Fruit fly (Drosophila melanogaster): ENCODE data around the gene phr6-4.

DNA sequence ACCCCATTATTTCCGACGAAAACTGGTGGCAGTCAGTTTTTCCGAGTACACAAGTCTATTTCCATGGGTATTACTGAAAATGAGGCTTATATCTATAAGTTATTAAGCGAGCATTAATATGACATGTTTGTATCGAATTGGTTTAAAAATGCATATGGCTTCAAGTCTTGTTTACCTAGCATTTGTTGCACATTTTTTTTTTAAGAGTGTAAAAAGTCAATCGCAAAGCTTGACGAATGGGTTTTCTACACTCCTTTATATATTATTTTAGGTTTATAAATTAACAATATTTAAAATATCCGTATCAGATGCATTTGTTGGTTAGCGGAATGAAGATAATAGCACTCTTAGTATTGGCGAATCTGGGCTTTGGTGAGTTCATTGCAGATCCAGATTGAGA lies 5.8 kb downstream of the phr6-4 start, which contains the start of gene CG31680:
- TF ChIP-seq CTCF (optimal IDR thresholded peaks at IDR 0.05) (no peak), CG8478 (optimal IDR thresholded peaks at IDR 0.05) (no peak)
